Fruit fly (Drosophila melanogaster): ENCODE measurements around the gene CG9717.
A peak's percentile ranks its signal among the peaks of the same experiment; 100 is the strongest.

CG9717 gene

DNA sequence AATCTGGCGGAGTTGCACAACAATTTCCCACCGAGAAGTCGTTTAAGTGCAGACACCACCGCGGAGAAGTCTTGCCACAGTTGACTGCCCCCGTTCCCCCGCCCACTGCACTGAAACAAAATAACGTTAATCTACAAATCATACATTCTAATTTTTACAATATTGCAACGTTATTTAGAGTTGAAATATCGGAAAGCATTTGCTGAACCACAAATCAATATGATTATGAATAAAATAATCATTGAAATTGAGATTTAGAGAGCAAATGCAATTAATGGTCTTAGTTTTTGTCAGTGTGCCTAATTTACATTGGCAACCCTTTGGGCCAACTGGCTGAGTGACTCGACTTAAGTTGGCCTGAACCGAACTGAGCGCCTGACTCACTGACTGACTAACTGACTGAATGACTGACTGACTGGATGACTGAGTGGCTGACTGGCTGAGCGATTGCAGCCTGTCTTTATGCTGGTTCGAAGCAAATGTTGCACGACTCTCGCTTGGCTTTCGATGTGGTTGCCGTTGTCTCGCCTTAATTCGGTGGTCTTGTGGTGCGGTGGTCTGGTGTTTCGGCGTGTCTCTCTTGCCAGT lies 16.5 kb downstream of the CG9717 start (continued):
- TF ChIP-seq dl (GFP tag; optimal IDR thresholded peaks at IDR 0.05; ENCODE audit: insufficient read depth in 1 of 2, partially characterized antibody in 2 of 2) = peak in 1 of 2 experiments; percentile 24
- TF ChIP-seq tai (GFP tag; optimal IDR thresholded peaks at IDR 0.05) = no peak
- TF ChIP-seq Hr83 (GFP tag; optimal IDR thresholded peaks at IDR 0.05; ENCODE audit: poor library complexity, severe bottlenecking) = no peak
- peak; percentile 88 for TF ChIP-seq dmrt93B (GFP tag; optimal IDR thresholded peaks at IDR 0.05)
- peak; percentile 89 for TF ChIP-seq br (GFP tag; optimal IDR thresholded peaks at IDR 0.05)
- TF ChIP-seq CrebA (GFP tag; optimal IDR thresholded peaks at IDR 0.05; ENCODE audit: borderline replicate concordance) = peak; percentile 61
- peak; percentile 67 for TF ChIP-seq sv (GFP tag; optimal IDR thresholded peaks at IDR 0.05)
- TF ChIP-seq Mio (GFP tag; optimal IDR thresholded peaks at IDR 0.05) = peak; percentile 6
- no peak for TF ChIP-seq GATAd (GFP tag; optimal IDR thresholded peaks at IDR 0.05)
- TF ChIP-seq CG9705 (GFP tag; optimal IDR thresholded peaks at IDR 0.05) = peak; percentile 71
- TF ChIP-seq HLH106 (tag; optimal IDR thresholded peaks at IDR 0.05) = peak; percentile 92
- peak; percentile 84 for TF ChIP-seq Jra (GFP tag; optimal IDR thresholded peaks at IDR 0.05)
- TF ChIP-seq Myc (optimal IDR thresholded peaks at IDR 0.05) = no peak
- TF ChIP-seq fru (GFP tag; optimal IDR thresholded peaks at IDR 0.05) = peak; percentile 94
- peak; percentile 83 for TF ChIP-seq brk (GFP tag; optimal IDR thresholded peaks at IDR 0.05)

DNA sequence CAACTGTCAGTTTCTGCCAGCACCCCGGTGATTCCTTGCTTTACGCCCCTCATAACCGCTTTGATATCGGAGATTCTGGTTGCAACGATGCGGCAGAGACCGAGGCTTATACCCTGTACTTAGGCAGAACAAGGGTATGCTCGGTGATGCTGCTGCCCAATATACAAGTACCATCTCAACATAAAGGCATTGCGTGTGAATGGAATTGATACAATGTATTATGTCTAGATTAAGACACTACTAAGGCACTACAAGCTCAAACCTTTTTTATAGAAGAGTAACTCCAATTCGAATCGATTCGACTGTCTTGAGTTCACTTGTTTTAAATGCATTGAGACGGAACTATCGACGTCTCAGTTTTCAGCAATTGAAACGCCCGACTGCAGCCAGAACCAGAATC lies 19.9 kb downstream of the CG9717 start:
- TF ChIP-seq Hr78 (GFP tag; optimal IDR thresholded peaks at IDR 0.05) (no peak), Mio (GFP tag; optimal IDR thresholded peaks at IDR 0.05) (no peak), fru (GFP tag; optimal IDR thresholded peaks at IDR 0.05) (peak; percentile 27), psq (GFP tag; optimal IDR thresholded peaks at IDR 0.05) (no peak), ey (GFP tag; optimal IDR thresholded peaks at IDR 0.05) (peak; percentile 44), rgr (GFP tag; optimal IDR thresholded peaks at IDR 0.05) (peak; percentile 36), h (GFP tag; optimal IDR thresholded peaks at IDR 0.05) (peak; percentile 60), woc (GFP tag; optimal IDR thresholded peaks at IDR 0.05) (peak; percentile 8), CG9705 (GFP tag; optimal IDR thresholded peaks at IDR 0.05) (no peak), OdsH (GFP tag; optimal IDR thresholded peaks at IDR 0.05) (peak; percentile 24)

DNA sequence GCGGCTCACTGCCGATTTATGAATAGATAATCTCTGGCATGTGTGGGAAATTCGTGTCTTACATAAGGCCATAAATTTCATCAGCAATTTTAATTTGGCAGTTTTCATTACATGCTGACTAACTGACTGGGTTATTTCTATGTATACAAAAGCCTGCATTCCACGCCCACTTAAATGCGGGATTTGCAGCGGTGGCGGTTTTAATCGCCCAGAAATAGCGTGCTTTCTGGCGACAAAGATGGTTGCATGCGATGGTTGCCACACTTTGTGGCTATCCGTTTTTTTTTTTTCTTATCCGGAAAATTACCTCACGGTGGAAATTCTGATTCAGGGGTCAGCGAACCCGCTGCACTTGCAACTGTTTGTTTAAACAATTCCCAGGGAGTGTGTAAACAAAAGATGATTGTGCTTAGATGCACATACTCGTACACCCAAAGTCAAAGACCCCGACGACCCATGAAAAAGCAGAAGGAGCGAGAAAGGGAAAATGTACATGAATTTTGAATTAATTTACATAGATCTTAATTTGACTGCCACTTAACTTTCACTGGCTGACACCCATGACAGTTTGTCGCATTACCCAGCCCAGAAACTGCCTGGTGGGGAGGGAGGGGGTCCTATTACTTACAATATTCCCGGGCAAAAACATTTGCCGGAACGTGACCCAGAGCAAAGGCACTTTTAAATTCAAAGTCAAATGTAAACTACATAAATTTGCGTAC lies 20.8 kb downstream of the CG9717 start:
- no peak for TF ChIP-seq h (GFP tag; optimal IDR thresholded peaks at IDR 0.05)
- no peak for TF ChIP-seq Hr83 (GFP tag; optimal IDR thresholded peaks at IDR 0.05; ENCODE audit: poor library complexity, severe bottlenecking)
- no peak for TF ChIP-seq N (GFP tag; optimal IDR thresholded peaks at IDR 0.05)
- TF ChIP-seq br (GFP tag; optimal IDR thresholded peaks at IDR 0.05) = no peak
- no peak for TF ChIP-seq tai (GFP tag; optimal IDR thresholded peaks at IDR 0.05)
- no peak for TF ChIP-seq Abd-B (GFP tag; optimal IDR thresholded peaks at IDR 0.05)
- no peak for TF ChIP-seq Vsx2 (GFP tag; optimal IDR thresholded peaks at IDR 0.05; ENCODE audit: partially characterized antibody)
- no peak for TF ChIP-seq fru (GFP tag; optimal IDR thresholded peaks at IDR 0.05)
- TF ChIP-seq CG32264 (GFP tag; optimal IDR thresholded peaks at IDR 0.05) = no peak
- no peak for TF ChIP-seq Rel (GFP tag; optimal IDR thresholded peaks at IDR 0.05)
- TF ChIP-seq Rel (tag; optimal IDR thresholded peaks at IDR 0.05) = no peak
- no peak for TF ChIP-seq lola (GFP tag; optimal IDR thresholded peaks at IDR 0.05)
- TF ChIP-seq psq (GFP tag; optimal IDR thresholded peaks at IDR 0.05) = no peak
- TF ChIP-seq Mio (GFP tag; optimal IDR thresholded peaks at IDR 0.05) = no peak
- no peak for TF ChIP-seq ey (GFP tag; optimal IDR thresholded peaks at IDR 0.05)
- no peak for TF ChIP-seq sage (GFP tag; optimal IDR thresholded peaks at IDR 0.05)

DNA sequence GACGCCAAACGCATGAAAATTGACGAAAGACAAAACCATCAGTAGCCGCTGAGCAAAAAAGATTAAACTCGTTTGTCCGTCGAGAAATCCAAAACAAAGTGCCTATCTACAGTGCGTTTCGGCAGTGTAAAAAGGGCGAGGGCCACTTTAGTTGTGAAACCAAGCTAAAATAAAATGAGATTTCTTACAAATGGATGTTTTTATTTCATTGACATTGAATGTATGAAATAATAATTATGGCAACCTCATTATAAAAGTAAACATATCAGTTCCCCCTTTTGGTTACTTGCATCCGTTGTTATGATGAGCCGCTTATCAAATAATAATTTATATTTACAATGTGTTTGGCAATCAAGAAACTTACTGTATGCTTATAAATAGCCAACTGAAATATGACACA lies 22.6 kb downstream of the CG9717 start:
- TF ChIP-seq Dif (GFP tag; optimal IDR thresholded peaks at IDR 0.05; ENCODE audit: partially characterized antibody) (no peak), OdsH (GFP tag; optimal IDR thresholded peaks at IDR 0.05) (peak; percentile 4)

Measured in whole organism, wandering third instar larva.